Worm (Caenorhabditis elegans): ENCODE data around the gene aak-1.
A peak's percentile ranks its signal among the peaks of the same experiment; 100 is the strongest.

Gene aak-1

DNA sequence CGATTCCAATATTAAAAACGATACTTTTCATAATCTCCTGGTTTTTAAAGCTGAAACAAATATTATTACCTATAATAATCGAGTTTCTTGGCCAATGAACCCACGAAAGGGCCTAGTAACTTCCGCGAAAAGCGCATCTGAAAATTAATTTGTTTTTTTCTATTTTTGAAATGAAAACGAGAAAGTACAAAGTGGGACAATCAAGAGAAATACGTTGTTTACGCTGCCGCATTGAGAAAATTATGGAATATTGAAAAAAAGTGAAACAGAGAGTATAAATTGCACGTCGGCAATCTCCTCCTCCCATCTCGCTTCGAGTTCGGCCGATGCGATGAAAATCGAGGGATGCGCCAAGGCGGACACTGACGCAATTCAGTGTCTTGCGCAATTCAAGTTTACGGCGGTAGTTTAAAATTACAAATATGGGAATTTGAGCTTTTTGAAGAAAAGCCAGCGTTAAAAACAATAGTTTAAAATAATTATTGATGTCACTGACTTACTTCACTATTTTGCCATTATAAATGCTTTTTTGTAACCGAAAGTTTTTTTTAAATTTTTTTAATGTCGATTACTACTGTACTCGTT lies 19.5 kb downstream of the aak-1 start, which contains the start of gene pdhk-2 (continued):
- TF ChIP-seq dmd-6 (GFP tag; IDR thresholded peaks at IDR 0.05) (peak; percentile 94), rbr-2 (tag; optimal IDR thresholded peaks at IDR 0.05) (peak; percentile 90)

DNA sequence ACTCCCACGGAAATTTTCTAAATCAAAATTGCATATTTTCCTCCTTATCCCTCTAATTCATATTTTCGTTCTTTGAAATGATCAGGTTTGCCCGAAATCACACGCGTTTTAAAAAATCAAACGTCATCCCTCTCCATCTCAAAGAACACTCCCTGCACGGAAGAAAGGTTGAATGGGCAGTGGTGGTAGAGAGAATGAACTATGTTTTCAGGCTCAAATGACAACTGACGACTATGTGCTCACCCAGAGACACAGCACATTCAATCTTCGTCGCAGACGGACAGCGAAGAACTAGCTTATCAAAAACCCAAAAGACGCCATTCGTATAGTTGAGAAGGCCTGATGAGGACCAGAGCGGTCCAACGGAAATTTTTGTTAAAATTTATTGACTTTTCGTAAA lies 21.1 kb downstream of the aak-1 start:
- TF ChIP-seq lin-38 (GFP tag; IDR thresholded peaks at IDR 0.05) (0 out of 2 replicates have a peak, but pooled peaks have one; percentile 10), mes-2 (tag; optimal IDR thresholded peaks at IDR 0.05; ENCODE audit: poor library complexity, severe bottlenecking) (peak; percentile 49), aha-1 (tag) (peak; percentile 67), hlh-11 (tag; optimal IDR thresholded peaks at IDR 0.05) (peak; percentile 47), F37D6.2 (tag; optimal IDR thresholded peaks at IDR 0.05) (no peak), dmd-6 (GFP tag; IDR thresholded peaks at IDR 0.05) (0 out of 2 replicates have a peak, but pooled peaks have one; percentile 9), hlh-30 (tag; optimal IDR thresholded peaks at IDR 0.05; ENCODE audit: insufficient read depth) (peak; percentile 21), mep-1 (tag; optimal IDR thresholded peaks at IDR 0.05) (peak; percentile 15), nhr-42 (GFP tag; IDR thresholded peaks at IDR 0.05) (no peak), ceh-20 (GFP tag; IDR thresholded peaks at IDR 0.05) (0 out of 2 replicates have a peak, but pooled peaks have one; percentile 9)

DNA sequence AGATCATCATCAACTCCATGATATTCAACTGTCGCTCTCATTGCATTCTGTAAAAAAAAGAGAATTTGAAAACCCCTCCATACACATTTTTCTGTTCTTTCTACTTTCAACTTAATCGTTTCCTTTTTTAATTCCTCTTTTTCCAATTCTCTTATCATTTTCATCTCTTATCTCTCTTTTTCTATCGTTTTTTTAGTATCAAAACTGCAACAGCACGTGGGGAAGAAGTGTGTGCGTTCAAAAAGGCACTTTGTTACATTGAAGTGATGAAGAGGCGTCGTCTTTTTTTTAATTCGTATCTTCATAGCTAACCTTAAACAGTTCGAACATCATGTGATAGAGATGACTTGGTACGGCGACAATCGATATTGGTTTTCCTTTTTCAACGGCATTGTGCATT lies 21.8 kb downstream of the aak-1 start:
- TF ChIP-seq hlh-30 (tag; optimal IDR thresholded peaks at IDR 0.05; ENCODE audit: insufficient read depth) (peak; percentile 90), mxl-3 (GFP tag; optimal IDR thresholded peaks at IDR 0.05) (peak; percentile 97), nhr-77 (tag; optimal IDR thresholded peaks at IDR 0.05) (peak; percentile 93), dpl-1 (GFP tag; optimal IDR thresholded peaks at IDR 0.05) (peak; percentile 50), ceh-20 (GFP tag; IDR thresholded peaks at IDR 0.05) (peak; percentile 29; the same call in 1 of the 2 replicates), dmd-6 (GFP tag; IDR thresholded peaks at IDR 0.05) (peak; percentile 96), snpc-1.2 (GFP tag; IDR thresholded peaks at IDR 0.05) (no peak), aha-1 (tag) (peak; percentile 84), pqm-1 (tag; optimal IDR thresholded peaks at IDR 0.05) (peak; percentile 93), ZK337.2 (GFP tag; IDR thresholded peaks at IDR 0.05) (no peak), Y75B8A.6 (GFP tag; IDR thresholded peaks at IDR 0.05) (no peak), mep-1 (tag; optimal IDR thresholded peaks at IDR 0.05) (peak; percentile 72), ztf-11 (tag; optimal IDR thresholded peaks at IDR 0.05) (no peak), gei-8 (GFP tag; optimal IDR thresholded peaks at IDR 0.05) (peak; percentile 75), ztf-7 (tag; optimal IDR thresholded peaks at IDR 0.05) (no peak), daf-16 (GFP tag; optimal IDR thresholded peaks at IDR 0.05) (no peak), daf-16 (tag; optimal IDR thresholded peaks at IDR 0.05) (peak; percentile 31), cey-2 (tag; optimal IDR thresholded peaks at IDR 0.05; ENCODE audit: borderline replicate concordance, insufficient read depth) (peak; percentile 90), Y48G9A.11 (GFP tag; IDR thresholded peaks at IDR 0.05) (no peak), egl-43 (GFP tag; IDR thresholded peaks at IDR 0.05) (no peak), nhr-10 (tag; optimal IDR thresholded peaks at IDR 0.05) (peak; percentile 43), unc-62 (GFP tag; optimal IDR thresholded peaks at IDR 0.05 in 1 of 2) (no peak), unc-62 (tag; optimal IDR thresholded peaks at IDR 0.05) (no peak), Y105C5A.15 (GFP tag; IDR thresholded peaks at IDR 0.05) (no peak), zfp-2 (tag; optimal IDR thresholded peaks at IDR 0.05) (no peak), nhr-6 (tag; optimal IDR thresholded peaks at IDR 0.05) (peak; percentile 31), mes-2 (tag; optimal IDR thresholded peaks at IDR 0.05; ENCODE audit: poor library complexity, severe bottlenecking) (peak; percentile 44), lin-1 (GFP tag; IDR thresholded peaks at IDR 0.05) (peak; percentile 77), daf-12 (tag; optimal IDR thresholded peaks at IDR 0.05) (no peak), nhr-48 (tag; optimal IDR thresholded peaks at IDR 0.05) (peak; percentile 94), php-3 (GFP tag; IDR thresholded peaks at IDR 0.05) (peak; percentile 83), nhr-102 (tag; optimal IDR thresholded peaks at IDR 0.05) (peak; percentile 35), madf-5 (GFP tag; IDR thresholded peaks at IDR 0.05) (no peak), lsy-2 (tag; optimal IDR thresholded peaks at IDR 0.05) (peak in 1 of 2 experiments; percentile 72), mdl-1 (tag; optimal IDR thresholded peaks at IDR 0.05) (peak; percentile 69 to 97), hlh-11 (tag; optimal IDR thresholded peaks at IDR 0.05) (peak; percentile 91), lin-29 (GFP tag; IDR thresholded peaks at IDR 0.05) (no peak), ama-1 (optimal IDR thresholded peaks at IDR 0.05) (peak; percentile 32), nhr-28 (tag; optimal IDR thresholded peaks at IDR 0.05) (peak; percentile 95), unc-39 (tag; optimal IDR thresholded peaks at IDR 0.05) (no peak), tra-1 (GFP tag; IDR thresholded peaks at IDR 0.05) (peak; percentile 82), lin-13 (GFP tag; optimal IDR thresholded peaks at IDR 0.05) (peak; percentile 20)

Data from whole organism, L4 larva.